Worm (Caenorhabditis elegans) whole organism, L4 larva: ENCODE measurements around the gene F44E5.15.

Source experiments
- arid-1 ChIP-seq: fragments of 200-800 bp; sonication (Bioruptor generic); conservative IDR thresholded peaks from 2 replicates; pipeline ENCODE4 v1.3.6; 2022; ENCODE audit warnings: missing genetic modification reagents, missing genetic modification characterization, missing compliant biosample characterization
- dpl-1 ChIP-seq: fragments of 150-350 bp; optimal IDR thresholded peaks from 2 replicates; lab custom pipeline; 2014; ENCODE audit warnings: missing biosample characterization, missing genetic modification reagents, missing genetic modification characterization
- fkh-10 ChIP-seq: fragments of 150-350 bp; optimal IDR thresholded peaks from 2 replicates; lab custom pipeline; 2014; ENCODE audit warnings: missing biosample characterization, missing genetic modification reagents, missing genetic modification characterization
- nhr-237 ChIP-seq: sonication (generic microtip); optimal IDR thresholded peaks from 2 replicates; lab custom pipeline; 2017; ENCODE audit warnings: missing biosample characterization, missing genetic modification characterization
- nhr-25 ChIP-seq: sonication (generic microtip); optimal IDR thresholded peaks from 2 replicates; lab custom pipeline; 2017; ENCODE audit warnings: missing genetic modification characterization, mild to moderate bottlenecking, missing compliant biosample characterization, antibody characterized with exemption, moderate library complexity, borderline replicate concordance; ENCODE audit not compliant: insufficient read depth
- nhr-77 ChIP-seq: fragments of 150-350 bp; optimal IDR thresholded peaks from 2 replicates; lab custom pipeline; 2014; ENCODE audit warnings: missing biosample characterization, missing genetic modification characterization
- unc-62 ChIP-seq, 3 experiments: fragments of 150-350 bp in 1 of 3; sonication (generic microtip); optimal IDR thresholded peaks in 2 of 3; peaks in 1 of 3; 1 replicate in 1 of 3; 2 replicates in 2 of 3; lab custom pipeline; 2014 to 2017; ENCODE audit warnings: missing biosample characterization in 3 of 3, missing genetic modification characterization in 3 of 3, missing genetic modification reagents in 3 of 3, missing genotype in 1 of 3
- zfp-2 ChIP-seq: sonication (generic microtip); optimal IDR thresholded peaks from 2 replicates; lab custom pipeline; 2016; ENCODE audit warnings: mild to moderate bottlenecking, missing genetic modification characterization, missing compliant biosample characterization
- ztf-11 ChIP-seq: fragments of 150-350 bp; optimal IDR thresholded peaks from 2 replicates; lab custom pipeline; 2014; ENCODE audit warnings: missing biosample characterization, missing genetic modification characterization

DNA sequence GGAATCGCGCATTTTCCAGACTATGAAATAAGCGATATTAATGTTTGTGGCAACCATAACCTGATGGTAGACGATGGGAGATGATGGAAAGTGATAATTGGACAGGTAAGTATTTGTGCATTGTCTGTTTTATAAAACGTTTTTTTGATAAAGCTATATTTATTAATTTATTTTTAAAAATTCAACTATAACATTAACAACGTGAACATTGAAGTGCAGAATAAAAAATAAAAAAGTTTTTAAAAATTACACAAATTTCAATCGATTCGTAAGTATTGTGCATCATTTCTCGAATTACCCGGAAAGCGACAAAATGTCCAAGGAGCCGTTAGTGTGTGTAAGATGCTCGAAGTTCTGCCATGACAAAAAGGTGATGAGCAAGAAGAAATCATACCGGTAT is 33.8 kb downstream of the F44E5.15 start, which contains the start of gene jmjd-1.1:
- TF ChIP-seq arid-1 (GFP tag; lab: Robert Waterston, UW) (no peak), nhr-25 (tag; lab: Kevin White, UChicago) (no peak), nhr-237 (no peak), zfp-2 (tag; lab: Kevin White, UChicago) (no peak), fkh-10 (GFP tag; lab: Kevin White, UChicago) (no peak), dpl-1 (GFP tag; lab: Kevin White, UChicago) (no peak), ztf-11 (no peak), nhr-77 (tag; lab: Kevin White, UChicago) (no peak), unc-62 (GFP tag; optimal IDR thresholded peaks at IDR 0.05 in 1 of 2; lab: Kevin White, UChicago) (no peak), unc-62 (tag; optimal IDR thresholded peaks at IDR 0.05; lab: Kevin White, UChicago) (no peak)
